Fruit fly (Drosophila melanogaster) whole organism, embryonic: ENCODE results near the gene CG11699.

Experiments used
- BEAF-32 ChIP-seq: fragments of 200-800 bp; sonication (Bioruptor generic); optimal IDR thresholded peaks from 3 replicates; lab custom pipeline; 2017; ENCODE audit warnings: missing biosample characterization, missing genetic modification characterization, mild to moderate bottlenecking, moderate library complexity, missing genetic modification reagents
- Bdp1 ChIP-seq: fragments of 200-800 bp; sonication (Bioruptor generic); optimal IDR thresholded peaks from 3 replicates; lab custom pipeline; 2016; ENCODE audit warnings: missing biosample characterization, missing genetic modification characterization
- CG10431 ChIP-seq: fragments of 200-800 bp; sonication (Bioruptor generic); optimal IDR thresholded peaks from 3 replicates; lab custom pipeline; 2018; ENCODE audit warnings: missing biosample characterization, mild to moderate bottlenecking, missing genetic modification characterization
- CG12155 ChIP-seq: fragments of 200-800 bp; sonication (Bioruptor generic); optimal IDR thresholded peaks from 3 replicates; lab custom pipeline; 2016; ENCODE audit warnings: missing biosample characterization, missing genetic modification characterization
- CG12659 ChIP-seq: fragments of 200-800 bp; sonication (Bioruptor generic); optimal IDR thresholded peaks from 3 replicates; lab custom pipeline; 2017; ENCODE audit warnings: mild to moderate bottlenecking, missing biosample characterization, missing genetic modification reagents, missing genetic modification characterization
- CG14014 ChIP-seq: fragments of 200-800 bp; sonication (Bioruptor generic); IDR thresholded peaks from 2 replicates; pipeline ENCODE4 v1.3.6; 2022; ENCODE audit warnings: missing biosample characterization, missing genetic modification characterization
- CG14667 ChIP-seq: fragments of 200-800 bp; sonication (Bioruptor generic); IDR thresholded peaks from 2 replicates; pipeline ENCODE4 v1.3.6; 2022; ENCODE audit warnings: missing biosample characterization, missing genetic modification characterization
- CG15696 ChIP-seq: fragments of 200-800 bp; sonication (Bioruptor generic); optimal IDR thresholded peaks from 2 replicates; lab custom pipeline; 2019; ENCODE audit warnings: missing biosample characterization, mild to moderate bottlenecking, missing genetic modification characterization, moderate library complexity
- CG16779 ChIP-seq: fragments of 200-800 bp; sonication (Bioruptor generic); IDR thresholded peaks from 2 replicates; pipeline ENCODE4 v1.3.6; 2022; ENCODE audit warnings: missing biosample characterization, missing genetic modification characterization
- CG16863 ChIP-seq: fragments of 200-800 bp; sonication (Bioruptor generic); optimal IDR thresholded peaks from 3 replicates; lab custom pipeline; 2016; ENCODE audit warnings: missing biosample characterization, missing genetic modification characterization
- CG17829 ChIP-seq: fragments of 200-800 bp; optimal IDR thresholded peaks from 2 replicates; lab custom pipeline; 2019; ENCODE audit warnings: missing biosample characterization, mild to moderate bottlenecking, missing genetic modification characterization, moderate library complexity
- CG2120 ChIP-seq: fragments of 200-800 bp; sonication (Bioruptor generic); optimal IDR thresholded peaks from 3 replicates; lab custom pipeline; 2016; ENCODE audit warnings: missing biosample characterization, missing genetic modification characterization
- CG2199 ChIP-seq: fragments of 200-800 bp; sonication (Bioruptor generic); IDR thresholded peaks from 3 replicates; pipeline ENCODE4 v1.3.6; 2022; ENCODE audit warnings: missing biosample characterization, missing genetic modification characterization
- CG3407 ChIP-seq: fragments of 200-800 bp; sonication (Bioruptor generic); optimal IDR thresholded peaks from 2 replicates; lab custom pipeline; 2018; ENCODE audit warnings: missing biosample characterization, mild to moderate bottlenecking, missing genetic modification characterization
- CG4424 ChIP-seq: fragments of 200-800 bp; sonication (Bioruptor generic); optimal IDR thresholded peaks from 3 replicates; lab custom pipeline; 2016; ENCODE audit warnings: missing biosample characterization, missing genetic modification characterization
- CG6854 ChIP-seq: fragments of 200-800 bp; sonication (Bioruptor generic); optimal IDR thresholded peaks from 3 replicates; lab custom pipeline; 2017; ENCODE audit warnings: missing biosample characterization, mild to moderate bottlenecking, missing genetic modification characterization
- CG7556 ChIP-seq: fragments of 200-800 bp; sonication (Bioruptor generic); optimal IDR thresholded peaks from 2 replicates; lab custom pipeline; 2017; ENCODE audit warnings: missing biosample characterization, mild to moderate bottlenecking, missing genetic modification characterization
- CG8281 ChIP-seq: fragments of 200-800 bp; sonication (Bioruptor generic); optimal IDR thresholded peaks from 2 replicates; lab custom pipeline; 2018; ENCODE audit warnings: missing biosample characterization, mild to moderate bottlenecking, missing genetic modification characterization, moderate library complexity
- CG8944 ChIP-seq: fragments of 200-800 bp; sonication (Bioruptor generic); optimal IDR thresholded peaks from 3 replicates; lab custom pipeline; 2016; ENCODE audit warnings: missing biosample characterization, missing genetic modification characterization
- CG9727 ChIP-seq: fragments of 200-800 bp; sonication (Bioruptor generic); optimal IDR thresholded peaks from 3 replicates; lab custom pipeline; 2017; ENCODE audit warnings: missing biosample characterization, mild to moderate bottlenecking, missing genetic modification characterization
- CkIIα-i1 ChIP-seq: fragments of 200-800 bp; sonication (Bioruptor generic); IDR thresholded peaks from 2 replicates; pipeline ENCODE4 v1.3.6; 2022; ENCODE audit warnings: missing biosample characterization, missing genetic modification characterization
- Dbx ChIP-seq: fragments of 200-800 bp; sonication (Bioruptor generic); IDR thresholded peaks from 3 replicates; pipeline ENCODE4 v1.3.6; 2022; ENCODE audit warnings: missing biosample characterization, missing genetic modification characterization
- Dfd ChIP-seq, 2 experiments: fragments of >200 bp; optimal IDR thresholded peaks; 2 replicates each; lab custom pipeline; 2017; ENCODE audit warnings: missing biosample characterization in 2 of 2, missing genetic modification characterization in 2 of 2
- ERR ChIP-seq: fragments of 200-800 bp; sonication (Bioruptor generic); optimal IDR thresholded peaks from 2 replicates; lab custom pipeline; 2016; ENCODE audit warnings: missing biosample characterization, missing genetic modification characterization
- Eip74EF ChIP-seq, 2 experiments: fragments of 200-800 bp in 1 of 2; fragments of >200 bp in 1 of 2; sonication (Bioruptor generic) in 1 of 2; optimal IDR thresholded peaks; 2 replicates each; lab custom pipeline; 2017 to 2019; ENCODE audit warnings: missing biosample characterization in 2 of 2, missing genetic modification characterization in 2 of 2, mild to moderate bottlenecking in 1 of 2, moderate library complexity in 1 of 2
- GATAe ChIP-seq: fragments of 200-800 bp; sonication (Bioruptor generic); conservative IDR thresholded peaks from 2 replicates; pipeline ENCODE4 v1.3.6; 2022; ENCODE audit warnings: missing biosample characterization, missing genetic modification characterization
- Hr3 ChIP-seq: fragments of 200-800 bp; sonication (Bioruptor generic); optimal IDR thresholded peaks from 3 replicates; lab custom pipeline; 2016; ENCODE audit warnings: missing biosample characterization, missing genetic modification characterization
- Lpt ChIP-seq: fragments of >200 bp; optimal IDR thresholded peaks from 2 replicates; lab custom pipeline; 2018; ENCODE audit warnings: missing biosample characterization, missing genetic modification characterization
- Nf-YA ChIP-seq: fragments of 200-800 bp; sonication (Bioruptor generic); IDR thresholded peaks from 2 replicates; pipeline ENCODE4 v1.3.6; 2022; ENCODE audit warnings: missing biosample characterization, missing genetic modification characterization
- Pdp1 ChIP-seq, 2 experiments: fragments of 200-800 bp; sonication (Bioruptor generic); optimal IDR thresholded peaks; 3 replicates each; lab custom pipeline; 2016; ENCODE audit warnings: missing biosample characterization in 2 of 2, missing genetic modification characterization in 2 of 2, mild to moderate bottlenecking in 1 of 2, moderate library complexity in 1 of 2
- Stat92E ChIP-seq, 3 experiments: fragments of >200 bp in 2 of 3; fragments of 200-800 bp in 1 of 3; sonication (Bioruptor generic) in 1 of 3; optimal IDR thresholded peaks; 2 replicates each; lab custom pipeline; 2017 to 2019; ENCODE audit warnings: missing biosample characterization in 3 of 3, missing genetic modification characterization in 3 of 3, mild to moderate bottlenecking in 1 of 3, moderate library complexity in 1 of 3
- Trl ChIP-seq, 3 experiments: fragments of >200 bp in 2 of 3; fragments of 200-800 bp in 1 of 3; sonication (Bioruptor generic) in 1 of 3; optimal IDR thresholded peaks; 2 replicates in 1 of 3; 3 replicates in 2 of 3; lab custom pipeline; 2016 to 2017; ENCODE audit warnings: missing biosample characterization in 1 of 3, missing genetic modification characterization in 1 of 3
- ab ChIP-seq: fragments of 200-800 bp; sonication (Bioruptor generic); optimal IDR thresholded peaks from 2 replicates; lab custom pipeline; 2016; ENCODE audit warnings: missing biosample characterization, missing genetic modification characterization
- bowl ChIP-seq: fragments of 200-800 bp; sonication (Bioruptor generic); IDR thresholded peaks from 2 replicates; pipeline ENCODE4 v1.3.6; 2022; ENCODE audit warnings: missing biosample characterization, missing genetic modification characterization
- cato ChIP-seq: fragments of 200-800 bp; sonication (Bioruptor generic); optimal IDR thresholded peaks from 2 replicates; lab custom pipeline; 2016; ENCODE audit warnings: missing biosample characterization, missing genetic modification characterization, borderline replicate concordance
- chn ChIP-seq: fragments of 200-800 bp; sonication (Bioruptor generic); optimal IDR thresholded peaks from 2 replicates; lab custom pipeline; 2016; ENCODE audit warnings: missing biosample characterization, missing genetic modification characterization
- da ChIP-seq: fragments of 200-800 bp; sonication (Bioruptor generic); optimal IDR thresholded peaks from 2 replicates; lab custom pipeline; 2016; ENCODE audit warnings: missing biosample characterization, missing genetic modification characterization
- dati ChIP-seq: fragments of 200-800 bp; sonication (Bioruptor generic); IDR thresholded peaks from 2 replicates; pipeline ENCODE4 v1.3.6; 2022; ENCODE audit warnings: missing biosample characterization, missing genetic modification characterization
- ftz-f1 ChIP-seq: fragments of 200-800 bp; sonication (Bioruptor generic); optimal IDR thresholded peaks from 2 replicates; lab custom pipeline; 2016; ENCODE audit warnings: missing biosample characterization, missing genetic modification characterization
- gem ChIP-seq: fragments of 200-800 bp; sonication (Bioruptor generic); optimal IDR thresholded peaks from 2 replicates; lab custom pipeline; 2019; ENCODE audit warnings: missing biosample characterization, mild to moderate bottlenecking, missing genetic modification characterization, moderate library complexity
- gsb ChIP-seq: fragments of 200-800 bp; sonication (Bioruptor generic); IDR thresholded peaks from 2 replicates; pipeline ENCODE4 v1.3.6; 2022; ENCODE audit warnings: missing biosample characterization, missing genetic modification characterization
- gt ChIP-seq: fragments of 200-800 bp; sonication (Bioruptor generic); IDR thresholded peaks from 2 replicates; pipeline ENCODE4 v1.3.6; 2022; ENCODE audit warnings: missing biosample characterization, missing genetic modification characterization
- jigr1 ChIP-seq: fragments of 200-800 bp; sonication (Bioruptor generic); IDR thresholded peaks from 3 replicates; pipeline ENCODE4 v1.3.6; 2022; ENCODE audit warnings: missing biosample characterization, missing genetic modification characterization
- klu ChIP-seq: fragments of 200-800 bp; sonication (Bioruptor generic); IDR thresholded peaks from 2 replicates; pipeline ENCODE4 v1.3.6; 2022; ENCODE audit warnings: missing biosample characterization, missing genetic modification characterization
- mld ChIP-seq: fragments of 200-800 bp; sonication (Bioruptor generic); IDR thresholded peaks from 3 replicates; pipeline ENCODE4 v1.3.6; 2022; ENCODE audit warnings: missing biosample characterization, missing genetic modification characterization; ENCODE audit not compliant: partially characterized antibody
- nau ChIP-seq: fragments of 200-800 bp; sonication (Bioruptor generic); optimal IDR thresholded peaks from 3 replicates; lab custom pipeline; 2017; ENCODE audit warnings: missing biosample characterization, mild to moderate bottlenecking, missing genetic modification characterization, missing genetic modification reagents
- sim ChIP-seq: fragments of 200-800 bp; sonication (Bioruptor generic); IDR thresholded peaks from 2 replicates; pipeline ENCODE4 v1.3.6; 2022; ENCODE audit warnings: missing biosample characterization, missing genetic modification characterization
- ssp ChIP-seq: fragments of 200-800 bp; sonication (Bioruptor generic); IDR thresholded peaks from 2 replicates; pipeline ENCODE4 v1.3.6; 2022; ENCODE audit warnings: missing biosample characterization, missing genetic modification characterization
- vnd ChIP-seq: fragments of 200-800 bp; sonication (Bioruptor generic); IDR thresholded peaks from 3 replicates; pipeline ENCODE4 v1.3.6; 2022; ENCODE audit warnings: missing biosample characterization, missing genetic modification characterization; ENCODE audit not compliant: partially characterized antibody

Gene CG11699

DNA sequence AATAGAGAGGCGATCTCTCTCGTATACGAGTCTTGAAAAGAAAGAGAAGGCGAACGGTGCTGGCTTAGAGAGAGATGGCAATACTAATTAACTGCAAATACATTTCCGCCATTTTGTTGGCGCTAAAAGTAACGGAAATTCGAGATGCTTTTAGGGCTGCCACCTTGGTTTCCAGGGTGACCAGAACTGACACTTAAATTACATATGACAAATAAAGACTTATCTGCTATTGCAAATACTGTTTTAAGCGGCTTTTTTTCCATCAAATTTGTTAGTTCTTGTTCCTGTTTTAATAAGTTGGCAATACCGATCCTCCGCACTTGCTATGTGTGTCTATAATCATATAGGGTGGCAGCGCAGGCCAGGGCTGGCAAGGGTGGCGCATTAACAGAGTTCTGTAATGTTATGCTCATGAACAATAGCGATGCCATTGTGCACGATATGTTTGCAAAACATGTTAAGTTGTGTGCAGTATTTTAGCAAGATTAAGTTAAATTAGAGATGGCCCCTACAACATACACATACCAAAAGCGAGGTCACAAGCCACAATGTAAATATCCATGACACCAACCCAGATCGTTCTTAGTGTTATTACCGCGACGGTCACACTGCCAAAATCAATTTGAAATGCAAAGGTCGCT lies 9.9 kb downstream of the CG11699 start, which contains the start of gene nod (continued):
- TF ChIP-seq Trl (optimal IDR thresholded peaks at IDR 0.05; lab: Kevin White, UChicago), result no peak
- TF ChIP-seq Trl (GFP tag; optimal IDR thresholded peaks at IDR 0.05; lab: Kevin White, UChicago), result peak; percentile 63
- peak; percentile 80 for TF ChIP-seq CG2120 (GFP tag; lab: Kevin White, UChicago)
- peak; percentile 36 for TF ChIP-seq CG3407 (GFP tag; lab: Kevin White, UChicago)
- no peak for TF ChIP-seq nau (GFP tag; lab: Kevin White, UChicago)
- TF ChIP-seq ssp, result peak; percentile 26; the same call in 1 of the 2 replicates
- peak; percentile 45 for TF ChIP-seq CG7556 (GFP tag; lab: Kevin White, UChicago)
- TF ChIP-seq Eip74EF (GFP tag; optimal IDR thresholded peaks at IDR 0.05; lab: Kevin White, UChicago), result peak in 1 of 2 experiments; percentile 47
- TF ChIP-seq Bdp1, result peak; percentile 7
- TF ChIP-seq ERR (GFP tag; lab: Kevin White, UChicago), result peak; percentile 74
- no peak for TF ChIP-seq GATAe (GFP tag; lab: Robert Waterston, UW)
- peak; percentile 62; the same call in 1 of the 2 replicates for TF ChIP-seq CG14014 (GFP tag; lab: Robert Waterston, UW)
- TF ChIP-seq BEAF-32 (GFP tag; lab: Kevin White, UChicago), result peak; percentile 81
- no peak for TF ChIP-seq gt (GFP tag; lab: Robert Waterston, UW)
- TF ChIP-seq sim (GFP tag; lab: Robert Waterston, UW), result peak; percentile 32; the same call in 1 of the 2 replicates
- TF ChIP-seq gsb, result no peak
- TF ChIP-seq Dfd (GFP tag; optimal IDR thresholded peaks at IDR 0.05; lab: Kevin White, UChicago), result no peak
- peak; percentile 39 for TF ChIP-seq Hr3 (GFP tag; lab: Kevin White, UChicago)
- TF ChIP-seq vnd (GFP tag; lab: Robert Waterston, UW), result no peak
- TF ChIP-seq bowl (GFP tag; lab: Robert Waterston, UW), result no peak
- TF ChIP-seq CG8281, result no peak
- TF ChIP-seq CG12155, result peak; percentile 59
- TF ChIP-seq dati (GFP tag; lab: Robert Waterston, UW), result no peak
- TF ChIP-seq Stat92E (GFP tag; optimal IDR thresholded peaks at IDR 0.05; lab: Kevin White, UChicago), result no peak
- TF ChIP-seq gem, result peak; percentile 75
- no peak for TF ChIP-seq ab (GFP tag; lab: Kevin White, UChicago)
- TF ChIP-seq CG4424, result peak; percentile 23
- TF ChIP-seq Pdp1 (GFP tag; optimal IDR thresholded peaks at IDR 0.05; lab: Kevin White, UChicago), result peak; percentile 59 to 64
- peak; percentile 55 for TF ChIP-seq CG17829 (tag; lab: Kevin White, UChicago)
- TF ChIP-seq ftz-f1, result peak; percentile 87
- TF ChIP-seq CG14667 (GFP tag; lab: Robert Waterston, UW), result no peak
- TF ChIP-seq CG6854, result peak; percentile 20
- TF ChIP-seq Nf-YA (GFP tag; lab: Robert Waterston, UW), result peak; percentile 35; the same call in 1 of the 2 replicates
- no peak for TF ChIP-seq da (GFP tag; lab: Kevin White, UChicago)
- peak; percentile 58; the same call in 1 of the 3 replicates for TF ChIP-seq Dbx (GFP tag; lab: Robert Waterston, UW)
- 0 out of 3 replicates have a peak, but pooled peaks have one; percentile 14 for TF ChIP-seq CG2199
- TF ChIP-seq CG8944 (GFP tag; lab: Kevin White, UChicago), result peak; percentile 50
- peak; percentile 54 for TF ChIP-seq chn (GFP tag; lab: Kevin White, UChicago)
- peak; percentile 66 for TF ChIP-seq CG16863
- peak; percentile 54 for TF ChIP-seq cato
- no peak for TF ChIP-seq CkIIα-i1 (GFP tag; lab: Robert Waterston, UW)
- peak; percentile 88 for TF ChIP-seq CG12659 (GFP tag; lab: Kevin White, UChicago)
- no peak for TF ChIP-seq CG10431 (GFP tag; lab: Kevin White, UChicago)
- no peak for TF ChIP-seq CG16779 (GFP tag; lab: Robert Waterston, UW)
- no peak for TF ChIP-seq jigr1 (GFP tag; lab: Robert Waterston, UW)
- TF ChIP-seq klu, result peak; percentile 34; the same call in 1 of the 2 replicates
- no peak for TF ChIP-seq Lpt (GFP tag; lab: Kevin White, UChicago)
- peak; percentile 57 for TF ChIP-seq CG9727 (GFP tag; lab: Kevin White, UChicago)
- no peak for TF ChIP-seq mld (GFP tag; lab: Robert Waterston, UW)
- TF ChIP-seq CG15696 (tag; lab: Kevin White, UChicago), result peak; percentile 41
